Worm (Caenorhabditis elegans): ENCODE data around the gene F40G12.7.

DNA sequence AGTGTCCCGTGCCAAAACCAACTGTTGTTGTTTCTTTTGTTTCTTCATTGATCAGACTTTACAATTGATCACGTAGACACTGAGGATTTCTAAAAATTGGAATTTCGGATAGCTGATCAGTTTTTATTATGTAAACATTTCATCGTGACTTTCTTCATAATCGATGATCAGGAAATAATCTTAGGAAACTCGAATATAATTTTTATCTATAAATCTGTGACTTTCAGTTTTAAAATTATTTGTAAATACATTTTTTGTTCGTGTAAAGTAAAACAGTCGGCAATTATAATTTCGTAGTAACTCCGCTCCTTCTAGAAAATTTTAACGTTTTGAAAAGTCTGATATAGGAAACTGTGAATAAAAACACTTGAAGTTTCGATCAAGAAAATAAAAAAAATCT is 3.6 kb upstream of the F40G12.7 start, which contains the start of gene F40G12.5:
- TF ChIP-seq ama-1 (optimal IDR thresholded peaks at IDR 0.05) (no peak), fkh-10 (GFP tag; optimal IDR thresholded peaks at IDR 0.05) (no peak), C08G9.2 (tag; optimal IDR thresholded peaks at IDR 0.05) (no peak)
